Fruit fly (Drosophila melanogaster) whole organism, prepupa: ENCODE measurements around the gene CG33110.

Source experiments
- Blimp-1 ChIP-seq: fragments of 200-800 bp; sonication (Bioruptor generic); optimal IDR thresholded peaks from 3 replicates; lab custom pipeline; 2017; ENCODE audit warnings: missing biosample characterization, missing genetic modification characterization, mild to moderate bottlenecking, moderate library complexity, missing genetic modification reagents
- CG10631 ChIP-seq: fragments of 200-800 bp; sonication (Bioruptor generic); optimal IDR thresholded peaks from 2 replicates; lab custom pipeline; 2016; ENCODE audit warnings: missing biosample characterization, missing genetic modification characterization
- CG10669 ChIP-seq: fragments of 200-800 bp; sonication (Bioruptor generic); optimal IDR thresholded peaks from 3 replicates; lab custom pipeline; 2018; ENCODE audit warnings: missing biosample characterization, mild to moderate bottlenecking, missing genetic modification characterization, moderate library complexity
- CG11294 ChIP-seq: fragments of 200-800 bp; sonication (Bioruptor generic); IDR thresholded peaks from 2 replicates; pipeline ENCODE4 v1.3.6; 2022; ENCODE audit warnings: missing biosample characterization, missing genetic modification characterization
- CG11762 ChIP-seq: fragments of 200-800 bp; sonication (Bioruptor generic); optimal IDR thresholded peaks from 3 replicates; lab custom pipeline; 2016; ENCODE audit warnings: missing biosample characterization, missing genetic modification characterization; ENCODE audit not compliant: insufficient read depth
- CG11902 ChIP-seq: fragments of 200-800 bp; sonication (Bioruptor generic); optimal IDR thresholded peaks from 3 replicates; lab custom pipeline; 2016; ENCODE audit warnings: missing biosample characterization, missing genetic modification characterization
- CG15336 ChIP-seq: fragments of 200-800 bp; sonication (Bioruptor generic); IDR thresholded peaks from 2 replicates; pipeline ENCODE4 v1.3.6; 2022; ENCODE audit warnings: missing biosample characterization, missing genetic modification characterization
- CG1621 ChIP-seq: fragments of 200-800 bp; sonication (Bioruptor generic); optimal IDR thresholded peaks from 3 replicates; lab custom pipeline; 2018; ENCODE audit warnings: missing biosample characterization, mild to moderate bottlenecking, missing genetic modification characterization
- CG16779 ChIP-seq: fragments of 200-800 bp; sonication (Bioruptor generic); optimal IDR thresholded peaks from 3 replicates; lab custom pipeline; 2017; ENCODE audit warnings: missing biosample characterization, mild to moderate bottlenecking, missing genetic modification characterization
- CG3032 ChIP-seq: fragments of 200-800 bp; optimal IDR thresholded peaks from 2 replicates; lab custom pipeline; 2019; ENCODE audit warnings: missing biosample characterization, mild to moderate bottlenecking, missing genetic modification characterization, moderate library complexity
- CG31627 ChIP-seq: fragments of 200-800 bp; sonication (Bioruptor generic); optimal IDR thresholded peaks from 3 replicates; lab custom pipeline; 2016; ENCODE audit warnings: missing biosample characterization, missing genetic modification characterization
- CG32006 ChIP-seq: fragments of 200-800 bp; sonication (Bioruptor generic); optimal IDR thresholded peaks from 3 replicates; lab custom pipeline; 2017; ENCODE audit warnings: missing biosample characterization, mild to moderate bottlenecking, missing genetic modification characterization
- CG3919 ChIP-seq: fragments of 200-800 bp; sonication (Bioruptor generic); optimal IDR thresholded peaks from 3 replicates; lab custom pipeline; 2016; ENCODE audit warnings: missing biosample characterization, missing genetic modification characterization
- CG6163 ChIP-seq: fragments of 200-800 bp; sonication (Bioruptor generic); IDR thresholded peaks from 3 replicates; pipeline ENCODE4 v1.3.6; 2022; ENCODE audit warnings: missing biosample characterization, missing genetic modification characterization
- CG6276 ChIP-seq: fragments of 200-800 bp; sonication (Bioruptor generic); optimal IDR thresholded peaks from 2 replicates; lab custom pipeline; 2017; ENCODE audit warnings: missing biosample characterization, mild to moderate bottlenecking, missing genetic modification characterization
- CG6792 ChIP-seq: fragments of 200-800 bp; sonication (Bioruptor generic); optimal IDR thresholded peaks from 3 replicates; lab custom pipeline; 2016; ENCODE audit warnings: missing biosample characterization, missing genetic modification characterization
- CG6808 ChIP-seq: fragments of 200-800 bp; sonication (Bioruptor generic); optimal IDR thresholded peaks from 3 replicates; lab custom pipeline; 2017; ENCODE audit warnings: missing biosample characterization, missing genetic modification characterization, mild to moderate bottlenecking, moderate library complexity, missing genetic modification reagents
- CG6854 ChIP-seq: fragments of 200-800 bp; sonication (Bioruptor generic); optimal IDR thresholded peaks from 2 replicates; lab custom pipeline; 2017; ENCODE audit warnings: missing biosample characterization, mild to moderate bottlenecking, missing genetic modification characterization
- CG7368 ChIP-seq: fragments of 200-800 bp; sonication (Bioruptor generic); optimal IDR thresholded peaks from 3 replicates; lab custom pipeline; 2016; ENCODE audit warnings: missing biosample characterization, missing genetic modification characterization
- CG8119 ChIP-seq: fragments of 200-800 bp; sonication (Bioruptor generic); IDR thresholded peaks from 3 replicates; pipeline ENCODE4 v1.3.6; 2022; ENCODE audit warnings: missing biosample characterization, missing genetic modification characterization
- CG8319 ChIP-seq: fragments of 200-800 bp; sonication (Bioruptor generic); optimal IDR thresholded peaks from 3 replicates; lab custom pipeline; 2016; ENCODE audit warnings: missing biosample characterization, missing genetic modification characterization
- CG8632 ChIP-seq: fragments of 200-800 bp; sonication (Bioruptor generic); optimal IDR thresholded peaks from 3 replicates; lab custom pipeline; 2016; ENCODE audit warnings: missing biosample characterization, missing genetic modification characterization
- Eip78C ChIP-seq: fragments of 200-800 bp; sonication (Bioruptor generic); peaks from one replicate; lab custom pipeline; 2016; ENCODE audit warnings: missing biosample characterization, missing genetic modification characterization
- Ets21C ChIP-seq: fragments of 200-800 bp; sonication (Bioruptor generic); optimal IDR thresholded peaks from 3 replicates; lab custom pipeline; 2016; ENCODE audit warnings: missing biosample characterization, missing genetic modification characterization
- Gug ChIP-seq: fragments of 200-800 bp; sonication (Bioruptor generic); IDR thresholded peaks from 2 replicates; pipeline ENCODE4 v1.3.6; 2022; ENCODE audit warnings: missing biosample characterization, missing genetic modification characterization
- Hr39 ChIP-seq: fragments of 200-800 bp; sonication (Bioruptor generic); optimal IDR thresholded peaks from 2 replicates; lab custom pipeline; 2016; ENCODE audit warnings: missing biosample characterization, missing genetic modification characterization
- Lpt ChIP-seq: fragments of 200-800 bp; sonication (Bioruptor generic); optimal IDR thresholded peaks from 3 replicates; lab custom pipeline; 2016; ENCODE audit warnings: missing biosample characterization, missing genetic modification characterization
- Met ChIP-seq: fragments of 200-800 bp; sonication (Bioruptor generic); optimal IDR thresholded peaks from 3 replicates; lab custom pipeline; 2016; ENCODE audit warnings: missing biosample characterization, missing genetic modification characterization
- OdsH ChIP-seq: fragments of 200-800 bp; sonication (Bioruptor generic); optimal IDR thresholded peaks from 3 replicates; lab custom pipeline; 2016; ENCODE audit warnings: missing biosample characterization, missing genetic modification characterization
- Smox ChIP-seq: fragments of 200-800 bp; sonication (Bioruptor generic); optimal IDR thresholded peaks from 3 replicates; lab custom pipeline; 2016; ENCODE audit warnings: missing biosample characterization, missing genetic modification characterization
- Sox102F ChIP-seq: fragments of 200-800 bp; sonication (Bioruptor generic); optimal IDR thresholded peaks from 2 replicates; lab custom pipeline; 2016; ENCODE audit warnings: missing biosample characterization, mild to moderate bottlenecking, missing genetic modification characterization
- Sox15 ChIP-seq: fragments of 200-800 bp; sonication (Bioruptor generic); optimal IDR thresholded peaks from 3 replicates; lab custom pipeline; 2016; ENCODE audit warnings: missing biosample characterization, missing genetic modification characterization
- achi ChIP-seq: fragments of 200-800 bp; sonication (Bioruptor generic); optimal IDR thresholded peaks from 3 replicates; lab custom pipeline; 2016; ENCODE audit warnings: missing biosample characterization, missing genetic modification characterization
- cyc ChIP-seq: fragments of 200-800 bp; sonication (Bioruptor generic); optimal IDR thresholded peaks from 3 replicates; lab custom pipeline; 2016; ENCODE audit warnings: missing biosample characterization, missing genetic modification characterization
- dac ChIP-seq: fragments of 200-800 bp; sonication (Bioruptor generic); optimal IDR thresholded peaks from 2 replicates; lab custom pipeline; 2017; ENCODE audit warnings: missing biosample characterization, mild to moderate bottlenecking, missing genetic modification characterization
- fd59A ChIP-seq: fragments of 200-800 bp; sonication (Bioruptor generic); optimal IDR thresholded peaks from 2 replicates; lab custom pipeline; 2017; ENCODE audit warnings: missing biosample characterization, mild to moderate bottlenecking, missing genetic modification characterization, missing genetic modification reagents
- fd85E ChIP-seq: fragments of 200-800 bp; sonication (Bioruptor generic); optimal IDR thresholded peaks from 3 replicates; lab custom pipeline; 2016; ENCODE audit warnings: missing biosample characterization, missing genetic modification characterization
- fkh ChIP-seq: fragments of 200-800 bp; sonication (Bioruptor generic); optimal IDR thresholded peaks from 3 replicates; lab custom pipeline; 2017; ENCODE audit warnings: missing biosample characterization, mild to moderate bottlenecking, missing genetic modification characterization, moderate library complexity
- lz ChIP-seq: fragments of 200-800 bp; sonication (Bioruptor generic); optimal IDR thresholded peaks from 3 replicates; lab custom pipeline; 2016; ENCODE audit warnings: missing biosample characterization, missing genetic modification characterization
- net ChIP-seq: fragments of 200-800 bp; sonication (Bioruptor generic); optimal IDR thresholded peaks from 3 replicates; lab custom pipeline; 2016; ENCODE audit warnings: missing biosample characterization, missing genetic modification characterization
- pdm3 ChIP-seq: fragments of 200-800 bp; sonication (Bioruptor generic); optimal IDR thresholded peaks from 3 replicates; lab custom pipeline; 2016; ENCODE audit warnings: missing biosample characterization, missing genetic modification characterization
- salr ChIP-seq, 2 experiments: fragments of 200-800 bp; sonication (Bioruptor generic); optimal IDR thresholded peaks; 3 replicates each; lab custom pipeline; 2016 to 2018; ENCODE audit warnings: missing biosample characterization in 2 of 2, missing genetic modification characterization in 2 of 2, mild to moderate bottlenecking in 1 of 2
- svp ChIP-seq: fragments of 200-800 bp; sonication (Bioruptor generic); peaks from one replicate; lab custom pipeline; 2016; ENCODE audit warnings: missing biosample characterization, missing genetic modification characterization
- topi ChIP-seq: fragments of 200-800 bp; sonication (Bioruptor generic); optimal IDR thresholded peaks from 3 replicates; lab custom pipeline; 2016; ENCODE audit warnings: missing biosample characterization, missing genetic modification characterization

The CG33110 gene

DNA sequence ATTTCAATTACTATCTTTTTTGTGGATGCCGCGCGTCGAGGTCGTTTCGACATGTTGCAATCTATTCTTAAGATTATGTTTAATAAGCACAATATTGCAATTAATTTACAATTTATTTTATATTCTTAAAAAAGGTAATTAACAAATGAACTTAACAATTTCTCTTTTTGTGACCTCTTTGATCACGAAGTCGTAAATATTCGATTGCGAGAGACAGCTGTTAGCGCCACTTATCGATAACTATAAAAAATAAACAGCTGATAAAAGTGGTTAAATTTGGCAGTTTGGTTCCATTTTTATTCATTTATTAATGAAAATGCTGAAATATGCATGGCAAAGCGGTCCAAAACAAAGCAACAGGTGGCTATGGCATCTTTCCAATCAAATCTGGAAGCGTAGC lies 43.5 kb downstream of the CG33110 start, which contains the start of the genes CG31156 and mRRF2:
CG31156 (minus strand) TSS at position 209 of the 400 bp plus-strand sequence.
mRRF2 (plus strand) TSS at position 239 of the 400 bp plus-strand sequence.
- no peak for TF ChIP-seq CG8632 (GFP tag; lab: Kevin White, UChicago)
- TF ChIP-seq CG6808 (GFP tag; lab: Kevin White, UChicago) = no peak
- no peak for TF ChIP-seq achi
- no peak for TF ChIP-seq pdm3 (GFP tag; lab: Kevin White, UChicago)
- no peak for TF ChIP-seq CG3919 (GFP tag; lab: Kevin White, UChicago)
- TF ChIP-seq CG1621 (tag; lab: Kevin White, UChicago) = no peak
- TF ChIP-seq CG11294 (GFP tag; lab: Robert Waterston, UW) = no peak
- TF ChIP-seq CG10631 = no peak
- TF ChIP-seq Gug (GFP tag; lab: Robert Waterston, UW) = no peak
- no peak for TF ChIP-seq CG10669 (GFP tag; lab: Kevin White, UChicago)
- no peak for TF ChIP-seq Sox102F (GFP tag; lab: Kevin White, UChicago)
- TF ChIP-seq Smox (GFP tag; lab: Kevin White, UChicago) = no peak
- no peak for TF ChIP-seq fd85E
- TF ChIP-seq CG8319 (GFP tag; lab: Kevin White, UChicago) = no peak
- TF ChIP-seq topi (GFP tag; lab: Kevin White, UChicago) = no peak
- TF ChIP-seq Lpt (GFP tag; lab: Kevin White, UChicago) = no peak
- TF ChIP-seq Sox15 (GFP tag; lab: Kevin White, UChicago) = no peak
- TF ChIP-seq CG6276 (GFP tag; lab: Kevin White, UChicago) = no peak
- no peak for TF ChIP-seq CG31627 (GFP tag; lab: Kevin White, UChicago)
- TF ChIP-seq OdsH = no peak

DNA sequence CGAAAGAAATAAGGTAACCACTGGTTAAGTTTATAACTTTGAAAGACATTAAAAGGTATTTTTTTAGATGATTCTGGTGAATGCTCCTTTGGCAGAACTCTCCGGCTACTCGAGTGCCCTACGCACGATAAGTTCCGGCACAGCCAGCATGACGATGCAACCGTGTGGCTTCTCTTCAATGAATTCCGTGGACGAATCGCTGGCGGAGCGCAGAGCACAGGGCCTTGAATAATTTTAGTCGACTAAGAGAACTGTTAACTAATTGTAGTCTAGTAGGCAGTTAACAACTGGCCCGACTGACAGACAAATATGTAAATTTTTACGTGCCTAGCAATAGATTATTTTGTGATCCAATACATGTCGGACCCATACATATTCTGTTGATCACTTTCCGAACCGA lies 46.2 kb downstream of the CG33110 start, which contains the start of gene CG31161:
CG31161 (plus strand) TSS at position 301 of the 400 bp plus-strand sequence.
- TF ChIP-seq pdm3 (GFP tag; lab: Kevin White, UChicago) (no peak), dac (GFP tag; lab: Kevin White, UChicago) (no peak), Met (GFP tag; lab: Kevin White, UChicago) (no peak), CG11902 (GFP tag; lab: Kevin White, UChicago) (no peak), OdsH (no peak), Smox (GFP tag; lab: Kevin White, UChicago) (no peak), Eip78C (no peak), salr (GFP tag; optimal IDR thresholded peaks at IDR 0.05; lab: Kevin White, UChicago) (no peak)
- TF ChIP-seq, all 60 proteins: peak for 0

DNA sequence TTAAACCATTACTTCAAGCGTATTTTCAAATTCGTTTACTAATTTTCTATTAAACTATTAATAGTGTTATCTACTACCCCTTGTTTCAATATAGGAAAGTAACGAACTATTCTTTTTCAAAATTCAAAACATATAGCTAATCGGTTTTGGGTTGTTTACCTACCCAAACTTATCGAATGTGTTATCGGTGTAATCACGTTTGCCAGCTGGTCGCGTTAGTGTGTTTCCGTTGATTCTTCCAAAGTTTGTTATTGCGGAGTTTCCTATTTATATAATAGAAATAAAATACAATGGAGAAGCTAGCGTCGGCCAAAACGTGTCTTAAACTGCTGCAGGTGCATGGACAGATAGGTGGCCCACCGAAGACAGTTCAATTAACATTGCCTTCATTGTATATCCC lies 48.3 kb downstream of the CG33110 start, which contains the start of gene mRpL45:
mRpL45 (plus strand) TSS at position 213 of the 400 bp plus-strand sequence.
- peak; percentile 92 for TF ChIP-seq fkh
- no peak for TF ChIP-seq CG6808 (GFP tag; lab: Kevin White, UChicago)

DNA sequence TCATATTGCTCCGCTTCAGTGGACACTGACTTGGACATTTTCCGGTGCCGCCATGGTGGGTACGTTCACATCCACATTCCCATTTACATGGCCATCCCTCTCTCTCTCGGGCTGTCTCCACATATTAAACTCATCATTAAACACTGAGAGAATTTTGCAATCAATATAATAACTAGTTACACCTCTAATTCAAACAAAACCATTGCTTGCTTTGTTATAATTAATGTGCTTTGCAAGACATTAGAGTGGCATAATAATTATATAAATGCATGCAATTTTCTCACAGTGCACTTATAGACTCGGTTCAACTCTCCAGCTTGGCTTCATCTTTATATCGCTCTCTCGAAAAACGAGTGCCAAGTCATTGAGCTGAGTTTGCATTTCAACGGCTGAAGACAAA lies 54.7 kb downstream of the CG33110 start:
- TF ChIP-seq CG6792 (GFP tag; lab: Kevin White, UChicago) (peak; percentile 87), CG32006 (GFP tag; lab: Kevin White, UChicago) (peak; percentile 93), CG6163 (GFP tag; lab: Robert Waterston, UW) (peak; percentile 97), CG11294 (GFP tag; lab: Robert Waterston, UW) (peak; percentile 85), CG16779 (peak; percentile 87), CG6854 (GFP tag; lab: Kevin White, UChicago) (no peak), Gug (GFP tag; lab: Robert Waterston, UW) (peak; percentile 90), svp (GFP tag; lab: Kevin White, UChicago) (peak; percentile 93), CG10631 (peak; percentile 89), achi (peak; percentile 87), Hr39 (GFP tag; lab: Kevin White, UChicago) (peak; percentile 11), cyc (GFP tag; lab: Kevin White, UChicago) (peak; percentile 81), CG15336 (GFP tag; lab: Robert Waterston, UW) (peak; percentile 97), lz (GFP tag; lab: Kevin White, UChicago) (peak; percentile 79), CG8119 (peak; percentile 95), fd59A (GFP tag; lab: Kevin White, UChicago) (peak; percentile 78), topi (GFP tag; lab: Kevin White, UChicago) (peak; percentile 81), CG3032 (tag; lab: Kevin White, UChicago) (peak; percentile 86), Blimp-1 (no peak), CG11762 (GFP tag; lab: Kevin White, UChicago) (peak; percentile 85), salr (GFP tag; optimal IDR thresholded peaks at IDR 0.05; lab: Kevin White, UChicago) (peak in 1 of 2 experiments; percentile 68), Ets21C (no peak), Smox (GFP tag; lab: Kevin White, UChicago) (no peak), CG31627 (GFP tag; lab: Kevin White, UChicago) (peak; percentile 77), dac (GFP tag; lab: Kevin White, UChicago) (peak; percentile 78), OdsH (peak; percentile 89), net (GFP tag; lab: Kevin White, UChicago) (peak; percentile 87), CG7368 (GFP tag; lab: Kevin White, UChicago) (peak; percentile 87), CG8632 (GFP tag; lab: Kevin White, UChicago) (peak; percentile 75)
